Fruit fly (Drosophila melanogaster): ENCODE results near the gene Rpp20.

The Rpp20 gene

dm6 chrX:19694792-19695558 is 49.3 kb upstream of the Rpp20 start, which contains the start of gene CG14229:
TSS of gene CG14229 (minus strand) at chrX:19695250.
- TF ChIP-seq Sox15 (GFP tag; optimal IDR thresholded peaks at IDR 0.05) (peak; percentile 19), CG8319 (GFP tag; optimal IDR thresholded peaks at IDR 0.05) (no peak), dac (GFP tag; optimal IDR thresholded peaks at IDR 0.05) (no peak), acj6 (GFP tag; optimal IDR thresholded peaks at IDR 0.05) (peak; percentile 37), CG31627 (GFP tag; optimal IDR thresholded peaks at IDR 0.05) (peak; percentile 45), CG34406 (GFP tag; optimal IDR thresholded peaks at IDR 0.05) (peak; percentile 49), salr (GFP tag; optimal IDR thresholded peaks at IDR 0.05) (no peak), CG10631 (GFP tag; optimal IDR thresholded peaks at IDR 0.05) (peak; percentile 14), fd85E (GFP tag; optimal IDR thresholded peaks at IDR 0.05) (no peak), CG4318 (GFP tag; optimal IDR thresholded peaks at IDR 0.05) (no peak), net (GFP tag; optimal IDR thresholded peaks at IDR 0.05) (no peak), Sox102F (GFP tag; optimal IDR thresholded peaks at IDR 0.05) (peak; percentile 30), vri (GFP tag; optimal IDR thresholded peaks at IDR 0.05) (no peak), CG6276 (GFP tag; optimal IDR thresholded peaks at IDR 0.05) (no peak), Eip93F (GFP tag; optimal IDR thresholded peaks at IDR 0.05) (no peak), topi (GFP tag; optimal IDR thresholded peaks at IDR 0.05) (peak; percentile 47), CG3032 (tag; optimal IDR thresholded peaks at IDR 0.05) (no peak), Ets96B (tag; optimal IDR thresholded peaks at IDR 0.05) (no peak), Sox14 (GFP tag; optimal IDR thresholded peaks at IDR 0.05) (peak; percentile 22), CG9139 (GFP tag; optimal IDR thresholded peaks at IDR 0.05) (no peak), CG32006 (GFP tag; optimal IDR thresholded peaks at IDR 0.05) (peak; percentile 43), lz (GFP tag; optimal IDR thresholded peaks at IDR 0.05) (peak; percentile 39), Smox (GFP tag; optimal IDR thresholded peaks at IDR 0.05) (peak; percentile 44), CG16779 (tag; optimal IDR thresholded peaks at IDR 0.05) (no peak), Ets21C (GFP tag; optimal IDR thresholded peaks at IDR 0.05) (no peak), Hr38 (GFP tag; optimal IDR thresholded peaks at IDR 0.05) (no peak), OdsH (GFP tag; optimal IDR thresholded peaks at IDR 0.05) (peak; percentile 44), Lpt (GFP tag; optimal IDR thresholded peaks at IDR 0.05) (no peak), Hr39 (GFP tag; optimal IDR thresholded peaks at IDR 0.05) (peak; percentile 34), CG7368 (GFP tag; optimal IDR thresholded peaks at IDR 0.05) (no peak), CG6808 (GFP tag; optimal IDR thresholded peaks at IDR 0.05) (no peak), Met (GFP tag; optimal IDR thresholded peaks at IDR 0.05) (peak; percentile 29), CG10669 (GFP tag; optimal IDR thresholded peaks at IDR 0.05) (peak; percentile 5), CG6163 (GFP tag; IDR thresholded peaks at IDR 0.05) (peak; percentile 66), Blimp-1 (GFP tag; optimal IDR thresholded peaks at IDR 0.05) (no peak), svp (GFP tag) (no peak), cyc (GFP tag; optimal IDR thresholded peaks at IDR 0.05) (peak; percentile 32), Eip78C (GFP tag) (peak; percentile 76), fkh (GFP tag; optimal IDR thresholded peaks at IDR 0.05) (no peak), CG8119 (GFP tag; IDR thresholded peaks at IDR 0.05) (peak; percentile 35; the same call in 1 of the 3 replicates), achi (GFP tag; optimal IDR thresholded peaks at IDR 0.05) (peak; percentile 24), Eip75B (GFP tag; optimal IDR thresholded peaks at IDR 0.05) (no peak), CG11762 (GFP tag; optimal IDR thresholded peaks at IDR 0.05; ENCODE audit: insufficient read depth) (no peak), pdm3 (GFP tag; optimal IDR thresholded peaks at IDR 0.05) (peak; percentile 56), Gug (GFP tag; IDR thresholded peaks at IDR 0.05) (peak; percentile 38), esn (GFP tag; optimal IDR thresholded peaks at IDR 0.05) (peak; percentile 28), Hr4 (GFP tag; optimal IDR thresholded peaks at IDR 0.05) (peak; percentile 39), spab (GFP tag; optimal IDR thresholded peaks at IDR 0.05) (no peak), ss (GFP tag; optimal IDR thresholded peaks at IDR 0.05) (no peak), dsx (GFP tag; optimal IDR thresholded peaks at IDR 0.05; ENCODE audit: poor library complexity, severe bottlenecking) (no peak), CG6792 (GFP tag; optimal IDR thresholded peaks at IDR 0.05) (peak; percentile 34)

Data from whole organism, prepupa.